Fruit fly (Drosophila melanogaster): ENCODE results near the gene CG1105.
A peak's percentile ranks its signal among the peaks of the same experiment; 100 is the strongest.

CG1105 gene

dm6 chr3R:7086377-7087200 lies 19.7 kb upstream of the CG1105 start, which contains the start of gene alphaTub84B (continued):
- TF ChIP-seq CoRest (tag; optimal IDR thresholded peaks at IDR 0.05) (peak; percentile 23), tll (GFP tag; optimal IDR thresholded peaks at IDR 0.05) (no peak), Hmr (GFP tag; optimal IDR thresholded peaks at IDR 0.05) (peak; percentile 75), pnt (GFP tag; optimal IDR thresholded peaks at IDR 0.05) (peak; percentile 46), Hr3 (GFP tag; optimal IDR thresholded peaks at IDR 0.05) (peak; percentile 34), tin (GFP tag; optimal IDR thresholded peaks at IDR 0.05) (peak; percentile 20), CG17802 (tag; optimal IDR thresholded peaks at IDR 0.05) (peak; percentile 43), CG2875 (GFP tag; optimal IDR thresholded peaks at IDR 0.05) (peak; percentile 66), cwo (GFP tag; optimal IDR thresholded peaks at IDR 0.05) (peak; percentile 67), CG11456 (GFP tag; IDR thresholded peaks at IDR 0.05) (peak; percentile 83), exex (tag; optimal IDR thresholded peaks at IDR 0.05) (no peak), Kr (GFP tag; optimal IDR thresholded peaks at IDR 0.05) (no peak), row (GFP tag; IDR thresholded peaks at IDR 0.05) (peak; percentile 28; the same call in 2 of the 3 replicates), gt (GFP tag; IDR thresholded peaks at IDR 0.05) (no peak), stc (GFP tag; IDR thresholded peaks at IDR 0.05) (peak; percentile 64; the same call in 1 of the 2 replicates), Hsf (GFP tag; optimal IDR thresholded peaks at IDR 0.05) (peak; percentile 1), CG6765 (GFP tag; optimal IDR thresholded peaks at IDR 0.05) (peak; percentile 74), D19B (GFP tag; optimal IDR thresholded peaks at IDR 0.05) (no peak), CG11398 (GFP tag; optimal IDR thresholded peaks at IDR 0.05) (peak; percentile 64), HmgD (GFP tag; optimal IDR thresholded peaks at IDR 0.05) (peak; percentile 72), Dbx (GFP tag; IDR thresholded peaks at IDR 0.05) (peak; percentile 84), CG3407 (GFP tag; optimal IDR thresholded peaks at IDR 0.05) (peak; percentile 68), zf30C (GFP tag; optimal IDR thresholded peaks at IDR 0.05) (peak; percentile 41), caup (GFP tag; optimal IDR thresholded peaks at IDR 0.05; ENCODE audit: severe bottlenecking) (peak; percentile 84), pb (GFP tag; optimal IDR thresholded peaks at IDR 0.05) (peak; percentile 79), sens-2 (GFP tag; IDR thresholded peaks at IDR 0.05) (0 out of 2 replicates have a peak, but pooled peaks have one; percentile 31), CG8388 (GFP tag; optimal IDR thresholded peaks at IDR 0.05) (peak; percentile 47), fd64A (GFP tag; optimal IDR thresholded peaks at IDR 0.05) (peak; percentile 63), CG1603 (tag; optimal IDR thresholded peaks at IDR 0.05) (peak; percentile 81), crc (GFP tag; optimal IDR thresholded peaks at IDR 0.05) (peak; percentile 19), CG9437 (GFP tag; optimal IDR thresholded peaks at IDR 0.05) (no peak), lola (GFP tag; optimal IDR thresholded peaks at IDR 0.05) (no peak), CG18476 (GFP tag; optimal IDR thresholded peaks at IDR 0.05) (peak; percentile 36), HLHmδ (GFP tag; optimal IDR thresholded peaks at IDR 0.05) (peak; percentile 95), Sry-δ (GFP tag; optimal IDR thresholded peaks at IDR 0.05) (peak; percentile 94), Abd-B (GFP tag; optimal IDR thresholded peaks at IDR 0.05) (no peak), gfzf (GFP tag; optimal IDR thresholded peaks at IDR 0.05) (peak; percentile 97), Ets65A (GFP tag) (peak; percentile 95), Sox102F (GFP tag; optimal IDR thresholded peaks at IDR 0.05) (no peak), btn (GFP tag; optimal IDR thresholded peaks at IDR 0.05) (peak; percentile 67), Dek (tag; optimal IDR thresholded peaks at IDR 0.05) (peak; percentile 64), Oli (tag; optimal IDR thresholded peaks at IDR 0.05) (peak; percentile 20), CG13894 (tag; optimal IDR thresholded peaks at IDR 0.05) (peak; percentile 84), Neu2 (GFP tag; optimal IDR thresholded peaks at IDR 0.05; ENCODE audit: borderline replicate concordance) (peak; percentile 51), CG4730 (GFP tag; IDR thresholded peaks at IDR 0.05) (no peak), CG7357 (GFP tag; IDR thresholded peaks at IDR 0.05) (no peak), Ravus (GFP tag; IDR thresholded peaks at IDR 0.05) (no peak)
